Fruit fly (Drosophila melanogaster): ENCODE results near the gene CG32219.

dm6 chr3L:19931391-19931790 lies 19.5 kb downstream of the CG32219 start, which contains the start of gene CG46462:
- TF ChIP-seq CG13424 (tag; optimal IDR thresholded peaks at IDR 0.05) (no peak), peb (GFP tag; IDR thresholded peaks at IDR 0.05) (no peak), ssp (GFP tag; IDR thresholded peaks at IDR 0.05) (no peak), Hand (GFP tag; optimal IDR thresholded peaks at IDR 0.05) (no peak), insv (GFP tag; optimal IDR thresholded peaks at IDR 0.05) (no peak), eyg (GFP tag; optimal IDR thresholded peaks at IDR 0.05) (no peak)

Data from whole organism, embryonic.